Worm (Caenorhabditis elegans): ENCODE results near the gene mdt-15.

Gene mdt-15

ce11 chrIII:5815932-5816331 is 17.6 kb downstream of the mdt-15 start, which contains the start of gene sma-4:
sma-4 (plus strand) TSS chrIII:5816232.
- TF ChIP-seq W03F9.2 (tag; optimal IDR thresholded peaks at IDR 0.05) (no peak), him-1 (tag; optimal IDR thresholded peaks at IDR 0.05) (no peak), dao-5 (tag; optimal IDR thresholded peaks at IDR 0.05) (no peak)

ce11 chrIII:5814799-5815198 is 18.8 kb downstream of the mdt-15 start, which contains the start of gene R12B2.7:
R12B2.7 (plus strand) TSS chrIII:5815045.
- TF ChIP-seq him-1 (tag; optimal IDR thresholded peaks at IDR 0.05) (no peak), dao-5 (tag; optimal IDR thresholded peaks at IDR 0.05) (no peak), W03F9.2 (tag; optimal IDR thresholded peaks at IDR 0.05) (no peak)

- no peak for TF ChIP-seq him-1 (tag; optimal IDR thresholded peaks at IDR 0.05)
- TF ChIP-seq W03F9.2 (tag; optimal IDR thresholded peaks at IDR 0.05): no peak
- no peak for TF ChIP-seq dao-5 (tag; optimal IDR thresholded peaks at IDR 0.05)
Observed at ce11 chrIII:5814098-5814497, 19.5 kb downstream of the mdt-15 start.

- peak; percentile 1 for TF ChIP-seq W03F9.2 (tag; optimal IDR thresholded peaks at IDR 0.05)
- TF ChIP-seq dao-5 (tag; optimal IDR thresholded peaks at IDR 0.05): no peak
- no peak for TF ChIP-seq him-1 (tag; optimal IDR thresholded peaks at IDR 0.05)
Observed at ce11 chrIII:5813501-5813900, 20.1 kb downstream of the mdt-15 start.

ce11 chrIII:5812672-5813071 is 20.9 kb downstream of the mdt-15 start:
- TF ChIP-seq W03F9.2 (tag; optimal IDR thresholded peaks at IDR 0.05): no peak
- TF ChIP-seq dao-5 (tag; optimal IDR thresholded peaks at IDR 0.05): no peak
- no peak for TF ChIP-seq him-1 (tag; optimal IDR thresholded peaks at IDR 0.05)

DNA sequence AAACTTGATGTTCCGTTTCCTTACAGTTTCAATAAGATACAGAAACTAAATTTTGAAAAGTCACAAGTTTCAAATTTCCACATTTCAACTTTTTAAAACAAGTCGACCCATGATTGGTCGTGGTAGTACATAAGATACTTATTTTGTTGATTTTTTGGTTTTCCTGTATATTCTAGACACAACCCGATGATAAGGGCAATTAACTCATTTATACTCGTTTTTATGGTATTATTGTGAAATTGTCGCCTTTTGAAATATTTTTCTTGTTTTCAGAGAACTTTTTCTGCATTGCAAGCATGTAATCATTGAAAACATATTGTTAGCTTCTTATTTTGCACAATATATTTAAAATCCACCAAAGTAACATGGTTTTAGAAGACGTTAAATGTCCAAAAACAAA is 21.6 kb downstream of the mdt-15 start:
- TF ChIP-seq W03F9.2 (tag; optimal IDR thresholded peaks at IDR 0.05) (no peak), him-1 (tag; optimal IDR thresholded peaks at IDR 0.05) (no peak), dao-5 (tag; optimal IDR thresholded peaks at IDR 0.05) (no peak)

DNA sequence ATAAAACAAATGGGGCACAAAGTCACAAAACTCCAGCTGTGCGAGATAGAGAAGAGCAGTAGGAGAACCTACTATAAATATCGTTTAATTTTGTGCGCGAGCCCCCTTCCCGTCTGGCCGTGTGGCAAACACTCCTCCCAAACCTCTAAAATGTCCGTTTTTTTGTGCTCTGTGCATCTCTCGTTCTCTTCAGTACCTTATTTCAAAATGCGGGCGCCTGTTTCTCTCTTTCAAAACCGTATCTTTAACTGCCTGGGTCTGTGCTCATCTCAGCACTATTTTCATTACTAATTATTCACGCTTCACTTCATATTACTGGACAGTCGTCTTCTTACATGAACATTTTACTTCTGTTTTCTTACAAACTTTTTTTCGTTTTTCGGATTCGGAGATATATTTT is 23.5 kb downstream of the mdt-15 start:
- no peak for TF ChIP-seq dao-5 (tag; optimal IDR thresholded peaks at IDR 0.05)
- no peak for TF ChIP-seq W03F9.2 (tag; optimal IDR thresholded peaks at IDR 0.05)
- TF ChIP-seq him-1 (tag; optimal IDR thresholded peaks at IDR 0.05): no peak

ce11 chrIII:5806720-5807119 is 26.8 kb downstream of the mdt-15 start, which contains the start of gene R12B2.2:
R12B2.2 (plus strand) TSS chrIII:5807020.
- TF ChIP-seq dao-5 (tag; optimal IDR thresholded peaks at IDR 0.05): no peak
- TF ChIP-seq W03F9.2 (tag; optimal IDR thresholded peaks at IDR 0.05): no peak
- no peak for TF ChIP-seq him-1 (tag; optimal IDR thresholded peaks at IDR 0.05)

DNA sequence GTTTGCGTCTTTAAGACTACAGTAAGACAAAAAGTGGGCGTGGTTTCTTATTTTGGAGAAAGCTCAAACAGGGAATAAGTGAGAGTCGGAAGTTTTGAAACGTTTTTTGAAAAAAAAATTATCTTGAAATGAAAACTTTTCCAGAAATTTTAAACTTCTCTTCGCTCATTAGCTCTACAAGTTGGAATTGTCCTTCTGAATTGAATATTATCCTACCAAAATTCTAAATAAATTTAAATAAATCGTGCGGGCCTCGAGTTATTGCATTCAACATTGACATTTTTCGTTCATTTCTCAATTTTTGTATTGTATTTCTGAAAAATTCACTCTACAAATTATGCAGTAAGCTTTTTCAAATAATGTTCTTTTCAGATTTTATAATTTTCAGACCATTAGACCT is 28.3 kb downstream of the mdt-15 start, which contains the start of gene R12B2.3:
Gene R12B2.3 (plus strand): TSS at position 301 of the 400 bp plus-strand sequence.
- TF ChIP-seq him-1 (tag; optimal IDR thresholded peaks at IDR 0.05) (no peak), W03F9.2 (tag; optimal IDR thresholded peaks at IDR 0.05) (no peak), dao-5 (tag; optimal IDR thresholded peaks at IDR 0.05) (no peak)

ce11 chrIII:5802971-5803370 is 30.6 kb downstream of the mdt-15 start, which contains the start of the genes polq-1 and him-10:
polq-1 (minus strand) TSS chrIII:5803160.
him-10 (plus strand) TSS chrIII:5803260.
- peak; percentile 42 for TF ChIP-seq W03F9.2 (tag; optimal IDR thresholded peaks at IDR 0.05)
- TF ChIP-seq him-1 (tag; optimal IDR thresholded peaks at IDR 0.05): no peak

DNA sequence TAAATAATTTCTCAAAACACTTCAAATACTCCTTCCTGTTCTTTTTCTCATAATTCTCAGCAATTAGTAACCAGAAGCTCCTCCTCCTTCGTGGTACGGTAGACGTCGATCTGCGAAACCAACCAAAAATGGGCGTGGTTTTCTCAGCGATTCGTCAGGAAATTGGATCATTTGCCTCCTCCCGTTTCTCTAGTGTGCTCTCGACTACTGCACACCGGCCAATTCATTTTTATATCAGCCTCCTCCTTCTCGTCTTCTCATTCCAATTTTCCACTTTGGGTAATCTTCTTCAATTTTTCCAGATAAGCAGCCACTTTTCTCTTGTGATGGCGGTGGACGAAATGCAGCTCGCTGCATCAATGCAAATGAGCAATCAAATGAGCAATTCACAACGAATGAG is 34.8 kb downstream of the mdt-15 start, which contains the start of gene ceh-10:
Gene ceh-10 (plus strand): TSS at position 301 of the 400 bp plus-strand sequence.
- TF ChIP-seq W03F9.2 (tag; optimal IDR thresholded peaks at IDR 0.05) (no peak), dao-5 (tag; optimal IDR thresholded peaks at IDR 0.05) (no peak), him-1 (tag; optimal IDR thresholded peaks at IDR 0.05) (no peak)

ce11 chrIII:5794982-5795381 is 38.6 kb downstream of the mdt-15 start:
- TF ChIP-seq dao-5 (tag; optimal IDR thresholded peaks at IDR 0.05) (no peak), W03F9.2 (tag; optimal IDR thresholded peaks at IDR 0.05) (no peak), him-1 (tag; optimal IDR thresholded peaks at IDR 0.05) (no peak)

- TF ChIP-seq dao-5 (tag; optimal IDR thresholded peaks at IDR 0.05) (no peak), him-1 (tag; optimal IDR thresholded peaks at IDR 0.05) (no peak), W03F9.2 (tag; optimal IDR thresholded peaks at IDR 0.05) (no peak)
Observed at ce11 chrIII:5790550-5790949, 43.0 kb downstream of the mdt-15 start, which contains the start of gene rev-3. rev-3 (minus strand) TSS chrIII:5790650.

ce11 chrIII:5785273-5785929 is 48.1 kb downstream of the mdt-15 start, which contains the start of gene Y37B11A.3:
Y37B11A.3 (minus strand) TSS chrIII:5785323.
- TF ChIP-seq dao-5 (tag; optimal IDR thresholded peaks at IDR 0.05) (no peak), W03F9.2 (tag; optimal IDR thresholded peaks at IDR 0.05) (peak; percentile 3), him-1 (tag; optimal IDR thresholded peaks at IDR 0.05) (peak; percentile 15)

All from whole organism, L4/young adult.